Fruit fly (Drosophila melanogaster): ENCODE data around the gene CG9215.
A peak's percentile ranks its signal among the peaks of the same experiment; 100 is the strongest.

The CG9215 gene

DNA sequence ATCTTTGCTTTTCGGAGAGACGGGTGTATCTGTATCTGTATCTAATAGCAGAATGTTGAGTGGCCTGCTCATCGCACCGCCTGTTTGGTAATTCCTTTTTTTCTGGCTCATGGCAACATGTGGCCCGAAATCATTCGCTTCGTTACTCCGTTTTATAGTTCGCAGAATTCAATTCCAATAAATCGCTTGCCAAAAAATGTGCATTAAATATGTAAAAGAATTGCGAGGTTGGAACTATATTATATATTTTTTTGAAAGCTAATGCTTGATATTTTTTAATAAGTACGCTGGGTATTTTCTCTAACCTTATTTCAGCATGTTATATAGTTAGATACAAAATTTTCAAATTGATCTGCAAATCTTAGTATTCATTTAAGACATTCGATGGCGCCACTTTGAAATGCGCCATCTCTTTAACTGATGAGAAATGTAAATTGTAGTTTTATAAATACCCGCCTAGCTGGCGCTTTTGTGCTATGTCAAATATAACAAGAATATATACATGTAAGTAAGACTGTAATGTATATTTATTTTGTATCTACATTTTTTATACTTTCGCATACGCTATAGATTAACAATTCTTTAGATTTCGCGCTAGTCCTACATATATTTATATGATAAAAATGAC is 11.7 kb upstream of the CG9215 start (continued):
- TF ChIP-seq fd64A (GFP tag; optimal IDR thresholded peaks at IDR 0.05) (no peak), C15 (GFP tag; IDR thresholded peaks at IDR 0.05) (no peak), z (GFP tag; IDR thresholded peaks at IDR 0.05) (no peak), CoRest (tag; optimal IDR thresholded peaks at IDR 0.05) (peak; percentile 29), Stat92E (GFP tag; optimal IDR thresholded peaks at IDR 0.05) (no peak), nerfin-2 (GFP tag; IDR thresholded peaks at IDR 0.05; ENCODE audit: partially characterized antibody) (no peak), Usf (GFP tag; optimal IDR thresholded peaks at IDR 0.05) (no peak), Atf6 (GFP tag; IDR thresholded peaks at IDR 0.05) (no peak), CG7372 (GFP tag; IDR thresholded peaks at IDR 0.05) (no peak), ab (GFP tag; optimal IDR thresholded peaks at IDR 0.05) (no peak), Xbp1 (GFP tag; optimal IDR thresholded peaks at IDR 0.05) (peak; percentile 65), ind (GFP tag; optimal IDR thresholded peaks at IDR 0.05) (peak; percentile 5), Ets97D (GFP tag; optimal IDR thresholded peaks at IDR 0.05) (no peak), exex (tag; optimal IDR thresholded peaks at IDR 0.05) (no peak), CG12744 (GFP tag; optimal IDR thresholded peaks at IDR 0.05) (no peak), nmo (GFP tag; optimal IDR thresholded peaks at IDR 0.05) (no peak), CG3163 (GFP tag; optimal IDR thresholded peaks at IDR 0.05) (no peak), Dfd (GFP tag; optimal IDR thresholded peaks at IDR 0.05) (no peak), NC2β (GFP tag; optimal IDR thresholded peaks at IDR 0.05) (peak; percentile 21), Scr (GFP tag; IDR thresholded peaks at IDR 0.05; ENCODE audit: partially characterized antibody) (no peak; the same call in 1 of the 2 replicates), CG7745 (tag; optimal IDR thresholded peaks at IDR 0.05) (no peak), pho (GFP tag; optimal IDR thresholded peaks at IDR 0.05) (no peak), CG17186 (GFP tag; optimal IDR thresholded peaks at IDR 0.05) (no peak), Neu2 (GFP tag; optimal IDR thresholded peaks at IDR 0.05; ENCODE audit: borderline replicate concordance) (no peak), chinmo (GFP tag; IDR thresholded peaks at IDR 0.05; ENCODE audit: partially characterized antibody) (0 out of 4 replicates have a peak, but pooled peaks have one; percentile 36), Atf-2 (GFP tag; optimal IDR thresholded peaks at IDR 0.05) (no peak), CG11093 (GFP tag; IDR thresholded peaks at IDR 0.05) (0 out of 3 replicates have a peak, but pooled peaks have one; percentile 10), bsh (GFP tag; optimal IDR thresholded peaks at IDR 0.05) (peak in 1 of 2 experiments; percentile 2), amos (GFP tag; IDR thresholded peaks at IDR 0.05; ENCODE audit: partially characterized antibody) (peak; percentile 77), CG34422 (GFP tag; IDR thresholded peaks at IDR 0.05) (peak; percentile 68), CG9727 (GFP tag; optimal IDR thresholded peaks at IDR 0.05) (no peak), CG9876 (GFP tag; optimal IDR thresholded peaks at IDR 0.05) (no peak), CG11085 (GFP tag; IDR thresholded peaks at IDR 0.05) (peak; percentile 61; the same call in 1 of the 2 replicates), CG2120 (GFP tag; optimal IDR thresholded peaks at IDR 0.05) (no peak), CG7786 (GFP tag; optimal IDR thresholded peaks at IDR 0.05) (no peak), ap (GFP tag; IDR thresholded peaks at IDR 0.05) (no peak), CG8290 (GFP tag; optimal IDR thresholded peaks at IDR 0.05) (no peak), CG8290 (tag; optimal IDR thresholded peaks at IDR 0.05) (no peak), dysf (GFP tag; IDR thresholded peaks at IDR 0.05) (peak; percentile 55; the same call in 1 of the 3 replicates), HHEX (GFP tag; optimal IDR thresholded peaks at IDR 0.05) (no peak), Aef1 (GFP tag; IDR thresholded peaks at IDR 0.05) (peak; percentile 51), insv (GFP tag; optimal IDR thresholded peaks at IDR 0.05) (peak in 1 of 2 experiments; percentile 36), Nf-YC (tag; optimal IDR thresholded peaks at IDR 0.05) (no peak), Tbp (GFP tag; optimal IDR thresholded peaks at IDR 0.05) (no peak), unpg (GFP tag; optimal IDR thresholded peaks at IDR 0.05) (no peak), org-1 (GFP tag; optimal IDR thresholded peaks at IDR 0.05) (no peak), MTF-1 (GFP tag; optimal IDR thresholded peaks at IDR 0.05; ENCODE audit: borderline replicate concordance) (no peak), lilli (GFP tag; optimal IDR thresholded peaks at IDR 0.05) (peak; percentile 16), CG12155 (GFP tag; optimal IDR thresholded peaks at IDR 0.05) (no peak), fd3F (GFP tag; optimal IDR thresholded peaks at IDR 0.05) (no peak)

Measured in whole organism, embryonic.